Fruit fly (Drosophila melanogaster) whole organism, embryonic: ENCODE results near the gene Cortactin.

Experiments
- ATbp ChIP-seq: fragments of 200-800 bp; sonication (Bioruptor generic); optimal IDR thresholded peaks from 2 replicates; lab custom pipeline; 2017; ENCODE audit warnings: missing biosample characterization, mild to moderate bottlenecking, missing genetic modification characterization, missing genetic modification reagents
- Ada2b ChIP-seq: fragments of 200-800 bp; sonication (Bioruptor generic); IDR thresholded peaks from 2 replicates; pipeline ENCODE4 v1.3.6; 2022; ENCODE audit warnings: missing biosample characterization, missing genetic modification characterization
- Blimp-1 ChIP-seq: fragments of 200-800 bp; sonication (Bioruptor generic); optimal IDR thresholded peaks from 3 replicates; lab custom pipeline; 2018; ENCODE audit warnings: missing biosample characterization, missing genetic modification characterization, mild to moderate bottlenecking, moderate library complexity, missing genetic modification reagents
- Bteb2 ChIP-seq: fragments of 200-800 bp; sonication (Bioruptor generic); optimal IDR thresholded peaks from 2 replicates; lab custom pipeline; 2016; ENCODE audit warnings: missing biosample characterization, missing genetic modification characterization
- CG1233 ChIP-seq: fragments of 200-800 bp; sonication (Bioruptor generic); optimal IDR thresholded peaks from 4 replicates; lab custom pipeline; 2018; ENCODE audit warnings: missing biosample characterization, mild to moderate bottlenecking, missing genetic modification characterization
- CG13287 ChIP-seq: fragments of 200-800 bp; sonication (Bioruptor generic); IDR thresholded peaks from 2 replicates; pipeline ENCODE4 v1.3.6; 2022; ENCODE audit warnings: missing biosample characterization, missing genetic modification characterization; ENCODE audit not compliant: partially characterized antibody
- CG14014 ChIP-seq: fragments of 200-800 bp; sonication (Bioruptor generic); IDR thresholded peaks from 2 replicates; pipeline ENCODE4 v1.3.6; 2022; ENCODE audit warnings: missing biosample characterization, missing genetic modification characterization
- CG15073 ChIP-seq: fragments of 200-800 bp; sonication (Bioruptor generic); optimal IDR thresholded peaks from 2 replicates; lab custom pipeline; 2016; ENCODE audit warnings: missing biosample characterization, missing genetic modification characterization
- CG15601 ChIP-seq: fragments of 200-800 bp; sonication (Bioruptor generic); optimal IDR thresholded peaks from 3 replicates; lab custom pipeline; 2019; ENCODE audit warnings: missing biosample characterization, mild to moderate bottlenecking, missing genetic modification characterization, moderate library complexity
- CG17802 ChIP-seq: fragments of 200-800 bp; sonication (Bioruptor generic); optimal IDR thresholded peaks from 2 replicates; lab custom pipeline; 2018; ENCODE audit warnings: missing biosample characterization, mild to moderate bottlenecking, missing genetic modification characterization, moderate library complexity
- CG18011 ChIP-seq: fragments of 200-800 bp; sonication (Bioruptor generic); optimal IDR thresholded peaks from 2 replicates; lab custom pipeline; 2017; ENCODE audit warnings: missing biosample characterization, missing genetic modification characterization, mild to moderate bottlenecking, moderate library complexity, missing genotype
- CG2199 ChIP-seq: fragments of 200-800 bp; sonication (Bioruptor generic); IDR thresholded peaks from 3 replicates; pipeline ENCODE4 v1.3.6; 2022; ENCODE audit warnings: missing biosample characterization, missing genetic modification characterization
- CG34224 ChIP-seq: fragments of 200-800 bp; sonication (Bioruptor generic); IDR thresholded peaks from 3 replicates; pipeline ENCODE4 v1.3.6; 2022; ENCODE audit warnings: missing biosample characterization, missing genetic modification characterization; ENCODE audit not compliant: partially characterized antibody
- CG34376 ChIP-seq: fragments of 200-800 bp; sonication (Bioruptor generic); optimal IDR thresholded peaks from 2 replicates; lab custom pipeline; 2018; ENCODE audit warnings: missing biosample characterization, mild to moderate bottlenecking, missing genetic modification characterization
- E2f2 ChIP-seq: fragments of 200-800 bp; sonication (Bioruptor generic); IDR thresholded peaks from 2 replicates; pipeline ENCODE4 v1.3.6; 2022; ENCODE audit warnings: missing biosample characterization, missing genetic modification characterization
- Elba2 ChIP-seq: fragments of 200-800 bp; sonication (Bioruptor generic); optimal IDR thresholded peaks from 3 replicates; lab custom pipeline; 2016; ENCODE audit warnings: missing biosample characterization, missing genetic modification characterization
- Ets97D ChIP-seq: fragments of 200-800 bp; sonication (Bioruptor generic); optimal IDR thresholded peaks from 3 replicates; lab custom pipeline; 2016; ENCODE audit warnings: missing biosample characterization, missing genetic modification characterization
- Hey ChIP-seq: fragments of 200-800 bp; sonication (Bioruptor generic); optimal IDR thresholded peaks from 3 replicates; lab custom pipeline; 2018; ENCODE audit warnings: missing biosample characterization, mild to moderate bottlenecking, missing genetic modification characterization
- Hmr ChIP-seq: fragments of 200-800 bp; sonication (Bioruptor generic); optimal IDR thresholded peaks from 3 replicates; lab custom pipeline; 2017; ENCODE audit warnings: mild to moderate bottlenecking, missing biosample characterization, missing genetic modification reagents, missing genetic modification characterization
- Lhr ChIP-seq: fragments of 200-800 bp; sonication (Bioruptor generic); optimal IDR thresholded peaks from 3 replicates; lab custom pipeline; 2017; ENCODE audit warnings: mild to moderate bottlenecking, missing biosample characterization, missing genetic modification reagents, missing genetic modification characterization
- Lim3 ChIP-seq: fragments of 200-800 bp; sonication (Bioruptor generic); IDR thresholded peaks from 2 replicates; pipeline ENCODE4 v1.3.6; 2022; ENCODE audit warnings: missing biosample characterization, missing genetic modification characterization
- MBD-R2 ChIP-seq: fragments of 200-800 bp; sonication (Bioruptor generic); IDR thresholded peaks from 2 replicates; pipeline ENCODE4 v1.3.6; 2022; ENCODE audit warnings: missing biosample characterization, missing genetic modification characterization
- Med ChIP-seq: fragments of 200-800 bp; sonication (Bioruptor generic); peaks from one replicate; lab custom pipeline; 2016; ENCODE audit warnings: missing biosample characterization, missing genetic modification characterization, mild to moderate bottlenecking, inconsistent platforms, moderate library complexity
- Myb ChIP-seq: fragments of 200-800 bp; sonication (Bioruptor generic); optimal IDR thresholded peaks from 2 replicates; lab custom pipeline; 2016; ENCODE audit warnings: missing biosample characterization, missing genetic modification characterization
- NfI ChIP-seq: fragments of 200-800 bp; sonication (Bioruptor generic); optimal IDR thresholded peaks from 3 replicates; lab custom pipeline; 2018; ENCODE audit warnings: missing biosample characterization, mild to moderate bottlenecking, missing genetic modification characterization, moderate library complexity
- PHDP ChIP-seq: fragments of 200-800 bp; sonication (Bioruptor generic); optimal IDR thresholded peaks from 3 replicates; lab custom pipeline; 2018; ENCODE audit warnings: missing biosample characterization, mild to moderate bottlenecking, missing genetic modification characterization, moderate library complexity
- Pdp1 ChIP-seq, 2 experiments: fragments of 200-800 bp; sonication (Bioruptor generic); optimal IDR thresholded peaks; 3 replicates each; lab custom pipeline; 2016; ENCODE audit warnings: missing biosample characterization in 2 of 2, missing genetic modification characterization in 2 of 2, mild to moderate bottlenecking in 1 of 2, moderate library complexity in 1 of 2
- Stat92E ChIP-seq, 3 experiments: fragments of >200 bp in 2 of 3; fragments of 200-800 bp in 1 of 3; sonication (Bioruptor generic) in 1 of 3; optimal IDR thresholded peaks; 2 replicates each; lab custom pipeline; 2017 to 2019; ENCODE audit warnings: missing biosample characterization in 3 of 3, missing genetic modification characterization in 3 of 3, mild to moderate bottlenecking in 1 of 3, moderate library complexity in 1 of 3
- Trl ChIP-seq, 3 experiments: fragments of >200 bp in 2 of 3; fragments of 200-800 bp in 1 of 3; sonication (Bioruptor generic) in 1 of 3; optimal IDR thresholded peaks; 2 replicates in 1 of 3; 3 replicates in 2 of 3; lab custom pipeline; 2016 to 2017; ENCODE audit warnings: missing biosample characterization in 1 of 3, missing genetic modification characterization in 1 of 3
- ash1 ChIP-seq: fragments of 200-800 bp; sonication (Bioruptor generic); optimal IDR thresholded peaks from 2 replicates; lab custom pipeline; 2018; ENCODE audit warnings: missing biosample characterization, mild to moderate bottlenecking, missing genetic modification characterization
- disco-r ChIP-seq: fragments of 200-800 bp; sonication (Bioruptor generic); optimal IDR thresholded peaks from 2 replicates; lab custom pipeline; 2016; ENCODE audit warnings: missing biosample characterization, missing genetic modification characterization
- exex ChIP-seq: fragments of 200-800 bp; sonication (Bioruptor generic); optimal IDR thresholded peaks from 4 replicates; lab custom pipeline; 2018; ENCODE audit warnings: missing biosample characterization, mild to moderate bottlenecking, missing genetic modification characterization, moderate library complexity
- gfzf ChIP-seq: fragments of 200-800 bp; sonication (Bioruptor generic); optimal IDR thresholded peaks from 2 replicates; lab custom pipeline; 2016; ENCODE audit warnings: missing biosample characterization, mild to moderate bottlenecking, missing genetic modification characterization, moderate library complexity
- hb ChIP-seq: fragments of 200-800 bp; sonication (Bioruptor generic); IDR thresholded peaks from 3 replicates; pipeline ENCODE4 v1.3.6; 2022; ENCODE audit warnings: missing biosample characterization, missing genetic modification characterization; ENCODE audit not compliant: partially characterized antibody
- mld ChIP-seq: fragments of 200-800 bp; sonication (Bioruptor generic); IDR thresholded peaks from 3 replicates; pipeline ENCODE4 v1.3.6; 2022; ENCODE audit warnings: missing biosample characterization, missing genetic modification characterization; ENCODE audit not compliant: partially characterized antibody
- nmo ChIP-seq: fragments of 200-800 bp; sonication (Bioruptor generic); optimal IDR thresholded peaks from 2 replicates; lab custom pipeline; 2018; ENCODE audit warnings: missing biosample characterization, mild to moderate bottlenecking, missing genetic modification characterization, moderate library complexity
- oc ChIP-seq: fragments of 200-800 bp; sonication (Bioruptor generic); optimal IDR thresholded peaks from 2 replicates; lab custom pipeline; 2018; ENCODE audit warnings: missing biosample characterization, mild to moderate bottlenecking, missing genetic modification characterization, moderate library complexity
- phol ChIP-seq: fragments of 200-800 bp; sonication (Bioruptor generic); optimal IDR thresholded peaks from 3 replicates; lab custom pipeline; 2018; ENCODE audit warnings: missing biosample characterization, mild to moderate bottlenecking, missing genetic modification characterization, moderate library complexity
- pzg ChIP-seq: fragments of 200-800 bp; sonication (Bioruptor generic); optimal IDR thresholded peaks from 3 replicates; lab custom pipeline; 2018; ENCODE audit warnings: missing biosample characterization, mild to moderate bottlenecking, missing genetic modification characterization, moderate library complexity
- seq ChIP-seq: fragments of 200-800 bp; sonication (Bioruptor generic); IDR thresholded peaks from 2 replicates; pipeline ENCODE4 v1.3.6; 2022; ENCODE audit warnings: missing biosample characterization, missing genetic modification characterization
- sisA ChIP-seq: fragments of 200-800 bp; sonication (Bioruptor generic); IDR thresholded peaks from 2 replicates; pipeline ENCODE4 v1.3.6; 2022; ENCODE audit warnings: missing biosample characterization, missing genetic modification characterization
- sna ChIP-seq: fragments of 200-800 bp; sonication (Bioruptor generic); IDR thresholded peaks from 2 replicates; pipeline ENCODE4 v1.3.6; 2022; ENCODE audit warnings: missing biosample characterization, missing genetic modification characterization; ENCODE audit not compliant: partially characterized antibody
- tll ChIP-seq, 2 experiments: fragments of 200-800 bp in 1 of 2; fragments of >200 bp in 1 of 2; sonication (Bioruptor generic) in 1 of 2; optimal IDR thresholded peaks; 2 replicates each; lab custom pipeline; 2017 to 2019; ENCODE audit warnings: missing biosample characterization in 2 of 2, missing genetic modification characterization in 2 of 2, mild to moderate bottlenecking in 1 of 2, moderate library complexity in 1 of 2

The Cortactin gene

DNA sequence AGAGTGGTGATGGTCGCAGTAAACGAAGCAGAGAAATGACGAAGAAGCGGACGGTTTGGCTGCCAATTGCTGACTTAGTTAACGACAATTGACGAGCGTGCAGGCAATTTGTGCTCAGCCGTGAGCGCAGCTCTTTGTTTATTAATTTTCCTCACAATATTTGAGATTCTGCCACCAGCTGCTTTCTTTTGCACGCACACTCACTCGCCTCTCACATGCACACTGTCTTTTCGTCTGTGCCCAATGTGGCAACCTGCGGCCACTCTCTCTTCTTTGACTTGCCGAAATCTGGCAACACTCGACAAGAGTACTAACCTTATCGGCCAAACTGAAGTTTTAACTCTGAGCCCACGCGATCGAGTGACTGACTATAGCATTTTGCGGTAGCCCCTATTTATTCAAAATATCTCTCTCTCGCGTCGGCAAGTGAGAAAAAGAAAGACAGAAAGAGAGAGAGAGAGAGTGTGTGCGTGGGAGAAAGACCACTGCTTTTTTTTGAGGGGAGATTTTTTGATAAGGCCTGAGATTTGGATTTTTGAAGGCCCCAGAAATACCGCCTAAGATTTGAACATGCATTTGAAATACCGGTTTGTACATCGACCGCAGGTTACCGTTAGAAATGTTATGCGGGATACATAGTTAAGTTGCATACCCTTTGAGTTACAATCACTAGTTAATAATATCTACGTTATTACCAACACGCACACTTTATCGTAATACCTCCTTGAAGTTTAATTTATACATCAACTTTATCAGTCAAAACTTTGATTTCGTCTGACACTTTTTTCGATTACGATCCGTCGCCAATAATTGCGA lies 3.6 kb downstream of the Cortactin start, which contains the start of gene Mvl (continued):
- TF ChIP-seq Ada2b (GFP tag; lab: Robert Waterston, UW) (no peak), CG15601 (tag; lab: Kevin White, UChicago) (peak; percentile 20), Hmr (GFP tag; lab: Kevin White, UChicago) (no peak), tll (GFP tag; optimal IDR thresholded peaks at IDR 0.05; lab: Kevin White, UChicago) (peak in 1 of 2 experiments; percentile 82), Stat92E (GFP tag; optimal IDR thresholded peaks at IDR 0.05; lab: Kevin White, UChicago) (peak in 1 of 3 experiments; percentile 14), Med (GFP tag; lab: Kevin White, UChicago) (peak; percentile 69), Myb (GFP tag; lab: Kevin White, UChicago) (peak; percentile 88), gfzf (GFP tag; lab: Kevin White, UChicago) (peak; percentile 43), nmo (GFP tag; lab: Kevin White, UChicago) (peak; percentile 39), phol (tag; lab: Kevin White, UChicago) (peak; percentile 2), ATbp (GFP tag; lab: Kevin White, UChicago) (peak; percentile 55), CG17802 (no peak), CG34376 (GFP tag; lab: Kevin White, UChicago) (peak; percentile 65), Blimp-1 (peak; percentile 39), MBD-R2 (GFP tag; lab: Robert Waterston, UW) (peak; percentile 49; the same call in 1 of the 2 replicates), Lhr (GFP tag; lab: Kevin White, UChicago) (peak; percentile 5), E2f2 (peak; percentile 82; the same call in 1 of the 2 replicates), pzg (GFP tag; lab: Kevin White, UChicago) (peak; percentile 72)

DNA sequence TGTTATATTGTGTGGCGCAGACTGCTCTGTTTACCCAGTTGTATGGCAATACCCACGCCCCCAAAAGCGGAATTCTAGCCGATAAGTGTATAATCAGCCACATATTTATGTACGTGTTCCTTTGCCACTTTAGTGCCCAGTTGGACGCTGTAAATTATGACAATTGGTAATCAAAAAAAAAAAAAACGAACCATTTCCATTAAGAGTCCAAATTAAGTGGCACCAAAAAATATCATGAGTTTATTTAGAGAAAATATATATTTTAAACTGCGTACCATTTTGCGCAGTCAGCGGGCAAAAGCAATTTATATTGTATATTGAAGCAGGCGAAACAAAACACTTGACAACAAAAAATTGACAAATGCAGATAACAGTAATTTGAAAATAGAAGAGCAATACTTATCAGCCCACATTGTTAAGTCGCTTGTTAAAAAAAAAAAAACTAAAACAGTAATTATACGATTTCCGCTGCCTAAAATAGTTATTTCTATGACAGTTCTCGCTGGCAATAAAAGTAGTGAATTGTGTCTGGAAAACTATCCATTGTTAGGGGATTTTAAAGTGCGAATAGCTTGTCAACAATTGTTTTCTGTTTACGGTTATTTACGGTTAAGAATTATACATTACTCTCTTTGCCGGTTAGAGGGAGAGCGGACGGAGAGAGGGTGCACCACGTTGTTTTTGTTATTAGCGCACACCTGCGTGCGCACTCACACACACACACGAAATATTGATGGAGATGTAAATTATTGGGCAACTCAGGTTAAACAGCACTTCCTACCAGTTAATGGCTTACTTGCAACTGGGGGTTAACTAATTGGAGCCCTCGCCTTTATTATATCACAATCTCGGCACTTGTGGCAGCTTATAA lies 4.5 kb downstream of the Cortactin start:
- no peak for TF ChIP-seq seq (GFP tag; lab: Robert Waterston, UW)
- TF ChIP-seq CG13287 (GFP tag; lab: Robert Waterston, UW) = no peak
- TF ChIP-seq disco-r (GFP tag; lab: Kevin White, UChicago) = no peak
- no peak for TF ChIP-seq oc (tag; lab: Kevin White, UChicago)
- peak; percentile 88; the same call in 2 of the 3 replicates for TF ChIP-seq CG2199 (GFP tag; lab: Robert Waterston, UW)
- TF ChIP-seq Elba2 = peak; percentile 62
- no peak for TF ChIP-seq Ets97D (GFP tag; lab: Kevin White, UChicago)
- no peak for TF ChIP-seq CG34224
- TF ChIP-seq Trl (optimal IDR thresholded peaks at IDR 0.05; lab: Kevin White, UChicago) = peak; percentile 72 to 80
- TF ChIP-seq Trl (GFP tag; optimal IDR thresholded peaks at IDR 0.05; lab: Kevin White, UChicago) = no peak
- no peak for TF ChIP-seq NfI (GFP tag; lab: Kevin White, UChicago)
- no peak for TF ChIP-seq Lim3 (GFP tag; lab: Robert Waterston, UW)
- TF ChIP-seq CG14014 (GFP tag; lab: Robert Waterston, UW) = no peak
- no peak for TF ChIP-seq mld (GFP tag; lab: Robert Waterston, UW)
- TF ChIP-seq Pdp1 (GFP tag; optimal IDR thresholded peaks at IDR 0.05; lab: Kevin White, UChicago) = peak in 1 of 2 experiments; percentile 56
- TF ChIP-seq PHDP = no peak
- no peak for TF ChIP-seq CG18011
- TF ChIP-seq Hey = peak; percentile 24
- TF ChIP-seq exex (tag; lab: Kevin White, UChicago) = peak; percentile 73
- no peak for TF ChIP-seq sna (GFP tag; lab: Robert Waterston, UW)
- no peak for TF ChIP-seq hb (GFP tag; lab: Robert Waterston, UW)
- no peak for TF ChIP-seq Myb (GFP tag; lab: Kevin White, UChicago)
- TF ChIP-seq CG15073 (GFP tag; lab: Kevin White, UChicago) = no peak
- TF ChIP-seq CG1233 = peak; percentile 1
- no peak for TF ChIP-seq ash1 (GFP tag; lab: Kevin White, UChicago)
- TF ChIP-seq sisA (GFP tag; lab: Robert Waterston, UW) = no peak
- no peak for TF ChIP-seq Bteb2
